Fruit fly (Drosophila melanogaster) whole organism, adult: ENCODE data around the gene CG31142.

Experiments
- CG11617 ChIP-seq: fragments of 200-800 bp; sonication (Bioruptor generic); optimal IDR thresholded peaks from 2 replicates; lab custom pipeline; 2017; ENCODE audit warnings: mild to moderate bottlenecking, missing biosample characterization, missing genetic modification reagents, missing genetic modification characterization
- CG12768 ChIP-seq: fragments of 200-800 bp; sonication (Bioruptor generic); optimal IDR thresholded peaks from 2 replicates; lab custom pipeline; 2017; ENCODE audit warnings: missing biosample characterization, missing genetic modification characterization, mild to moderate bottlenecking, moderate library complexity, missing genetic modification reagents
- CG14711 ChIP-seq: fragments of 200-800 bp; sonication (Bioruptor generic); optimal IDR thresholded peaks from 2 replicates; lab custom pipeline; 2018; ENCODE audit warnings: missing biosample characterization, mild to moderate bottlenecking, missing genetic modification characterization, moderate library complexity
- CG1620 ChIP-seq: fragments of 200-800 bp; sonication (Bioruptor generic); optimal IDR thresholded peaks from 2 replicates; lab custom pipeline; 2016; ENCODE audit warnings: missing biosample characterization, missing genetic modification characterization
- CG33017 ChIP-seq: fragments of 200-800 bp; sonication (Bioruptor generic); optimal IDR thresholded peaks from 2 replicates; lab custom pipeline; 2018; ENCODE audit warnings: missing biosample characterization, mild to moderate bottlenecking, missing genetic modification characterization, moderate library complexity
- CG5204 ChIP-seq: fragments of 200-800 bp; sonication (Bioruptor generic); optimal IDR thresholded peaks from 2 replicates; lab custom pipeline; 2016; ENCODE audit warnings: missing biosample characterization, missing genetic modification characterization
- CG7045 ChIP-seq: fragments of 200-800 bp; sonication (Bioruptor generic); optimal IDR thresholded peaks from 2 replicates; lab custom pipeline; 2017; ENCODE audit warnings: missing biosample characterization, mild to moderate bottlenecking, missing genetic modification characterization
- CG7101 ChIP-seq: fragments of 200-800 bp; sonication (Bioruptor generic); optimal IDR thresholded peaks from 2 replicates; lab custom pipeline; 2018; ENCODE audit warnings: missing biosample characterization, mild to moderate bottlenecking, missing genetic modification characterization, moderate library complexity
- Clk ChIP-seq: fragments of 200-800 bp; sonication (Bioruptor generic); optimal IDR thresholded peaks from 2 replicates; lab custom pipeline; 2017; ENCODE audit warnings: missing biosample characterization, missing genetic modification characterization
- Crg-1 ChIP-seq: fragments of 200-800 bp; sonication (Bioruptor generic); optimal IDR thresholded peaks from 2 replicates; lab custom pipeline; 2016; ENCODE audit warnings: missing biosample characterization, missing genetic modification characterization
- Hr96 ChIP-seq: fragments of 200-800 bp; sonication (Bioruptor generic); optimal IDR thresholded peaks from 2 replicates; lab custom pipeline; 2016; ENCODE audit warnings: missing biosample characterization, missing genetic modification characterization
- Mnt ChIP-seq: fragments of 200-800 bp; sonication (Bioruptor generic); optimal IDR thresholded peaks from 2 replicates; lab custom pipeline; 2016; ENCODE audit warnings: missing biosample characterization, mild to moderate bottlenecking, missing genetic modification characterization
- bab1 ChIP-seq: fragments of 200-800 bp; sonication (Bioruptor generic); optimal IDR thresholded peaks from 3 replicates; lab custom pipeline; 2019; ENCODE audit warnings: missing biosample characterization, mild to moderate bottlenecking, missing genetic modification characterization, moderate library complexity
- cic ChIP-seq: fragments of 200-800 bp; sonication (Bioruptor generic); optimal IDR thresholded peaks from 2 replicates; lab custom pipeline; 2017; ENCODE audit warnings: missing biosample characterization, mild to moderate bottlenecking, missing genetic modification characterization, moderate library complexity
- cnc ChIP-seq, 2 experiments: fragments of >200 bp; optimal IDR thresholded peaks; 2 replicates each; lab custom pipeline; 2017
- kay ChIP-seq: fragments of 200-800 bp; sonication (Bioruptor generic); peaks from one replicate; lab custom pipeline; 2016; ENCODE audit warnings: missing biosample characterization, missing genetic modification characterization, borderline replicate concordance
- ovo ChIP-seq: fragments of 200-800 bp; sonication (Bioruptor generic); optimal IDR thresholded peaks from 2 replicates; lab custom pipeline; 2016; ENCODE audit warnings: missing biosample characterization, missing genetic modification characterization
- pad ChIP-seq: fragments of 200-800 bp; sonication (Bioruptor generic); optimal IDR thresholded peaks from 3 replicates; lab custom pipeline; 2017; ENCODE audit warnings: missing biosample characterization, missing genetic modification characterization, mild to moderate bottlenecking, moderate library complexity, missing genetic modification reagents
- tj ChIP-seq: fragments of 200-800 bp; sonication (Bioruptor generic); optimal IDR thresholded peaks from 3 replicates; lab custom pipeline; 2017; ENCODE audit warnings: missing biosample characterization, mild to moderate bottlenecking, missing genetic modification characterization, moderate library complexity
- toe ChIP-seq: fragments of 200-800 bp; sonication (Bioruptor generic); optimal IDR thresholded peaks from 2 replicates; lab custom pipeline; 2016; ENCODE audit warnings: missing biosample characterization, missing genetic modification characterization

Gene CG31142

dm6 chr3R:23943843-23944356 is 14.9 kb downstream of the CG31142 start:
- TF ChIP-seq CG12768: peak; percentile 57
- no peak for TF ChIP-seq CG7045 (GFP tag; lab: Kevin White, UChicago)

dm6 chr3R:23947002-23947401 is 18.0 kb downstream of the CG31142 start:
- TF ChIP-seq CG33017 (tag; lab: Kevin White, UChicago) (no peak), ovo (GFP tag; lab: Kevin White, UChicago) (no peak), bab1 (no peak), CG11617 (GFP tag; lab: Kevin White, UChicago) (no peak), tj (no peak)

dm6 chr3R:23948324-23948465 is 19.2 kb downstream of the CG31142 start, which contains the start of gene CG12268:
TSS of gene CG12268 (minus strand) at chr3R:23948424.
- TF ChIP-seq pad (no peak), CG5204 (GFP tag; lab: Kevin White, UChicago) (no peak), CG7101 (tag; lab: Kevin White, UChicago) (no peak), CG33017 (tag; lab: Kevin White, UChicago) (no peak)

dm6 chr3R:23948466-23949413 is 19.7 kb downstream of the CG31142 start:
- no peak for TF ChIP-seq CG7101 (tag; lab: Kevin White, UChicago)
- no peak for TF ChIP-seq CG11617 (GFP tag; lab: Kevin White, UChicago)
- no peak for TF ChIP-seq Hr96
- peak; percentile 68 for TF ChIP-seq tj

- TF ChIP-seq pad: no peak
- TF ChIP-seq CG5204 (GFP tag; lab: Kevin White, UChicago): no peak
These were observed 26.3 kb downstream of the CG31142 start for dm6 chr3R:23955380-23955779.

- TF ChIP-seq ovo (GFP tag; lab: Kevin White, UChicago) (peak; percentile 81), Crg-1 (GFP tag; lab: Kevin White, UChicago) (peak; percentile 84), CG11617 (GFP tag; lab: Kevin White, UChicago) (peak; percentile 83), cic (peak; percentile 45), bab1 (peak; percentile 89), CG7045 (GFP tag; lab: Kevin White, UChicago) (peak; percentile 83), pad (peak; percentile 72), kay (no peak), CG1620 (GFP tag; lab: Kevin White, UChicago) (peak; percentile 91), Hr96 (peak; percentile 79), CG12768 (peak; percentile 82), Clk (peak; percentile 83), CG14711 (peak; percentile 85), CG33017 (tag; lab: Kevin White, UChicago) (peak; percentile 73), CG7101 (tag; lab: Kevin White, UChicago) (peak; percentile 88), tj (peak; percentile 63), toe (GFP tag; lab: Kevin White, UChicago) (peak; percentile 93), CG5204 (GFP tag; lab: Kevin White, UChicago) (peak; percentile 91), Mnt (GFP tag; lab: Kevin White, UChicago) (peak; percentile 88), cnc (optimal IDR thresholded peaks at IDR 0.05; lab: Kevin White, UChicago) (no peak)
These were observed 29.2 kb downstream of the CG31142 start, which contains the start of the genes GluProRS and AP-1sigma for dm6 chr3R:23958091-23958838. TSS of gene GluProRS (minus strand) at chr3R:23958391. TSS of gene AP-1sigma (plus strand) at chr3R:23958651.

- TF ChIP-seq CG11617 (GFP tag; lab: Kevin White, UChicago): no peak
- TF ChIP-seq cic: no peak
- no peak for TF ChIP-seq CG7045 (GFP tag; lab: Kevin White, UChicago)
- no peak for TF ChIP-seq Hr96
These were observed 31.8 kb downstream of the CG31142 start for dm6 chr3R:23960865-23961264.

dm6 chr3R:23962781-23963222 is 33.8 kb downstream of the CG31142 start, which contains the start of gene CG31140:
TSS of gene CG31140 (plus strand) at chr3R:23963180.
- TF ChIP-seq cnc (optimal IDR thresholded peaks at IDR 0.05; lab: Kevin White, UChicago) (no peak), CG5204 (GFP tag; lab: Kevin White, UChicago) (no peak), toe (GFP tag; lab: Kevin White, UChicago) (no peak), kay (no peak), pad (peak; percentile 71), CG7045 (GFP tag; lab: Kevin White, UChicago) (peak; percentile 20), ovo (GFP tag; lab: Kevin White, UChicago) (no peak), CG14711 (no peak), Hr96 (peak; percentile 9), CG7101 (tag; lab: Kevin White, UChicago) (no peak), Mnt (GFP tag; lab: Kevin White, UChicago) (no peak), Clk (no peak)
